Worm (Caenorhabditis elegans): ENCODE measurements around the gene F35A5.8.

The F35A5.8 gene

ce11 chrX:3838670-3839069, 35.4 kb upstream of the F35A5.8 start:
- TF ChIP-seq blmp-1 (tag; optimal IDR thresholded peaks at IDR 0.05) = peak; percentile 17
- no peak for TF ChIP-seq alr-1 (tag; optimal IDR thresholded peaks at IDR 0.05; ENCODE audit: borderline replicate concordance)

DNA sequence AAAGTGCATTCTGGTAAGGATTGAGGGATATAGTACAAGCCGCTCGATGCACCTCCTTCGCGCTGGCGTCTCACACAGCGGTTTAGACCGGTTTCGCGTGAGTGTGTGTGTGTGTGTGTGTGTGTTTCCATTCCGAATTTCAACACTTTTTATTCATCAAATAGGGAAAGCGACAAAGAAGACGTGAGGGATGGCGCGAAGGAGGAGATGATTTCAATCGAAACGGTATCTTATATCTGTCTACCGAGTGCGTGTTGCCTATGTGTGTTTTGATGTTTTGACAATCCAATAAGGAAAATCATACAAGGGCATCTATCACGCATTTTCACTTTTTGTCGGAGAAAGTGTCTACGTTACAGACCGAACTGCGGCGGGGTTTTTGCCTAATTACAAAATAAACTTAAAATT, 34.5 kb upstream of the F35A5.8 start:
- TF ChIP-seq vab-15 (tag; optimal IDR thresholded peaks at IDR 0.05) = no peak
- TF ChIP-seq grh-1 (GFP tag; IDR thresholded peaks at IDR 0.05) = peak; percentile 77
- no peak for TF ChIP-seq F16B12.6 (tag; optimal IDR thresholded peaks at IDR 0.05)
- peak; percentile 95 for TF ChIP-seq blmp-1 (tag; optimal IDR thresholded peaks at IDR 0.05)
- TF ChIP-seq nhr-12 (tag; optimal IDR thresholded peaks at IDR 0.05) = no peak
- no peak for TF ChIP-seq pax-3 (tag; optimal IDR thresholded peaks at IDR 0.05)
- peak; percentile 24 for TF ChIP-seq unc-130 (tag; optimal IDR thresholded peaks at IDR 0.05)
- peak; percentile 56 for TF ChIP-seq nhr-90 (tag; optimal IDR thresholded peaks at IDR 0.05; ENCODE audit: poor library complexity)
- no peak for TF ChIP-seq ceh-8 (GFP tag; optimal IDR thresholded peaks at IDR 0.05)
- no peak for TF ChIP-seq nhr-84 (tag; optimal IDR thresholded peaks at IDR 0.05)
- peak in 1 of 2 experiments; percentile 13 for TF ChIP-seq mdl-1 (tag; optimal IDR thresholded peaks at IDR 0.05)
- peak; percentile 65 for TF ChIP-seq nhr-20 (tag; optimal IDR thresholded peaks at IDR 0.05)
- no peak for TF ChIP-seq snpc-4 (tag; optimal IDR thresholded peaks at IDR 0.05)
- TF ChIP-seq nhr-19 (GFP tag; conservative IDR thresholded peaks at IDR 0.05) = 0 out of 2 replicates have a peak, but pooled peaks have one; percentile 6
- TF ChIP-seq lin-35 (GFP tag; optimal IDR thresholded peaks at IDR 0.05) = peak in 1 of 2 experiments; percentile 40
- peak; percentile 31 for TF ChIP-seq ztf-4 (tag; optimal IDR thresholded peaks at IDR 0.05)
- no peak for TF ChIP-seq lin-13 (GFP tag; optimal IDR thresholded peaks at IDR 0.05)
- no peak for TF ChIP-seq C16A3.4 (tag; optimal IDR thresholded peaks at IDR 0.05)
- peak; percentile 89 for TF ChIP-seq lin-14 (GFP tag; optimal IDR thresholded peaks at IDR 0.05)
- no peak for TF ChIP-seq nhr-77 (tag; optimal IDR thresholded peaks at IDR 0.05)
- peak; percentile 98 for TF ChIP-seq nhr-85 (tag)
- TF ChIP-seq lin-39 (tag; optimal IDR thresholded peaks at IDR 0.05) = no peak
- no peak for TF ChIP-seq sup-37 (GFP tag; optimal IDR thresholded peaks at IDR 0.05)
- TF ChIP-seq fkh-4 (tag; optimal IDR thresholded peaks at IDR 0.05; ENCODE audit: borderline replicate concordance) = no peak
- TF ChIP-seq unc-98 (GFP tag; IDR thresholded peaks at IDR 0.05) = no peak
- no peak for TF ChIP-seq xbp-1 (tag; optimal IDR thresholded peaks at IDR 0.05)
- TF ChIP-seq nhr-28 (tag; optimal IDR thresholded peaks at IDR 0.05) = no peak
- peak in 5 of 6 experiments; percentile 12 to 90 (median 75) for TF ChIP-seq elt-3 (tag; optimal IDR thresholded peaks at IDR 0.05)
- TF ChIP-seq nhr-71 (tag; optimal IDR thresholded peaks at IDR 0.05) = peak; percentile 87
- no peak for TF ChIP-seq zag-1 (tag; optimal IDR thresholded peaks at IDR 0.05)
- peak; percentile 44 for TF ChIP-seq mep-1 (tag; optimal IDR thresholded peaks at IDR 0.05)
- no peak for TF ChIP-seq efl-1 (optimal IDR thresholded peaks at IDR 0.05)
- TF ChIP-seq efl-1 (GFP tag; optimal IDR thresholded peaks at IDR 0.05 in 1 of 2) = peak in 1 of 2 experiments; percentile 85
- peak; percentile 15 for TF ChIP-seq rnt-1 (tag; optimal IDR thresholded peaks at IDR 0.05)
- TF ChIP-seq ztf-11 (tag; optimal IDR thresholded peaks at IDR 0.05) = no peak
- TF ChIP-seq ceh-82 (tag; optimal IDR thresholded peaks at IDR 0.05) = no peak
- peak; percentile 69 for TF ChIP-seq snu-23 (GFP tag; optimal IDR thresholded peaks at IDR 0.05)

DNA sequence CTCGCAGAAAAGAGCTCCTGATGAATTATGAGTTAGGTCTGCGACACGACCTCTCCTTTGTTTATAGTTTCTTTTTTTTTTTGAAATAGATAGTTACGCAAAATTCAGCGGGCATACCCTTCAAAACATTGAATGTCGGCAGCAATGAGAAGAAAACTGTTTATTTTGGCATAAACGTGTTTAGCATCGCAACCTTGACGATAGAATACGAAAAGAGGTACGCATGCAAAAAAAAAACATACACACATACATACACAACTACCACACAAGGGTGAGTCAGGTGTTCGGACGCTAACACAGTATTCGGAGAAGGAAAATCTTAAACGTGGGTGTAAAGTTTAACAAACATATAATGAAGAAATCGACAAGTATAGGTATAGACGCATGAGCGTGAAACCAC, 32.4 kb upstream of the F35A5.8 start:
- TF ChIP-seq nhr-85 (tag) (peak; percentile 71), lin-14 (GFP tag; optimal IDR thresholded peaks at IDR 0.05) (peak; percentile 54), nhr-11 (tag; optimal IDR thresholded peaks at IDR 0.05) (no peak)

Measured in whole organism, L1 larva.